Worm (Caenorhabditis elegans) whole organism, mixed stage, embryonic: ENCODE measurements around the gene C25D7.5.
A peak's percentile ranks its signal among the peaks of the same experiment; 100 is the strongest.

ENCODE experiments used
- M03D4.4 ChIP-seq: sonication (generic microtip); optimal IDR thresholded peaks from 2 replicates; lab custom pipeline; 2017; ENCODE audit warnings: mild to moderate bottlenecking, missing genetic modification characterization, missing compliant biosample characterization
- blmp-1 ChIP-seq: fragments of 150-350 bp; optimal IDR thresholded peaks from 2 replicates; lab custom pipeline; 2014; ENCODE audit warnings: missing biosample characterization, missing genetic modification characterization
- ceh-39 ChIP-seq: fragments of 150-350 bp; optimal IDR thresholded peaks from 2 replicates; lab custom pipeline; 2014; ENCODE audit warnings: missing biosample characterization, missing genetic modification characterization
- ceh-43 ChIP-seq: fragments of 200-800 bp; sonication (Bioruptor generic); optimal IDR thresholded peaks from 2 replicates; lab custom pipeline; 2018; ENCODE audit warnings: mild to moderate bottlenecking, missing genetic modification characterization, moderate library complexity, missing compliant biosample characterization
- ceh-83 ChIP-seq: fragments of 200-800 bp; sonication (Bioruptor generic); optimal IDR thresholded peaks from 2 replicates; lab custom pipeline; 2018; ENCODE audit warnings: mild to moderate bottlenecking, missing genetic modification characterization, missing compliant biosample characterization
- elt-1 ChIP-seq: sonication (generic microtip); optimal IDR thresholded peaks from 2 replicates; lab custom pipeline; 2017; ENCODE audit warnings: missing genetic modification characterization, mild to moderate bottlenecking, missing compliant biosample characterization, antibody characterized with exemption, moderate library complexity, borderline replicate concordance; ENCODE audit not compliant: insufficient read depth
- elt-3 ChIP-seq: fragments of 150-350 bp; optimal IDR thresholded peaks from 2 replicates; lab custom pipeline; 2014; ENCODE audit warnings: missing biosample characterization, missing genetic modification characterization
- ham-2 ChIP-seq: fragments of 200-800 bp; sonication (Bioruptor generic); optimal IDR thresholded peaks from 2 replicates; lab custom pipeline; 2018; ENCODE audit warnings: mild to moderate bottlenecking, missing genetic modification characterization, missing compliant biosample characterization
- lsy-2 ChIP-seq: fragments of 150-350 bp; optimal IDR thresholded peaks from 2 replicates; lab custom pipeline; 2014; ENCODE audit warnings: missing biosample characterization, missing genetic modification characterization
- mep-1 ChIP-seq: fragments of 150-350 bp; optimal IDR thresholded peaks from 2 replicates; lab custom pipeline; 2017; ENCODE audit warnings: missing biosample characterization, missing genetic modification reagents, missing genetic modification characterization, inconsistent platforms
- mls-2 ChIP-seq: sonication (generic microtip); optimal IDR thresholded peaks from 2 replicates; lab custom pipeline; 2016; ENCODE audit warnings: mild to moderate bottlenecking, missing genetic modification characterization, moderate library complexity, missing compliant biosample characterization
- nhr-12 ChIP-seq: fragments of 150-350 bp; optimal IDR thresholded peaks from 2 replicates; lab custom pipeline; 2014; ENCODE audit warnings: missing biosample characterization, missing genetic modification characterization
- nhr-2 ChIP-seq: fragments of 150-350 bp; optimal IDR thresholded peaks from 2 replicates; lab custom pipeline; 2014; ENCODE audit warnings: missing biosample characterization, missing genetic modification characterization
- sem-2 ChIP-seq: fragments of 200-800 bp; sonication (Bioruptor generic); optimal IDR thresholded peaks from 2 replicates; lab custom pipeline; 2018; ENCODE audit warnings: mild to moderate bottlenecking, missing genetic modification characterization, missing compliant biosample characterization
- sptf-1 ChIP-seq: sonication (generic microtip); optimal IDR thresholded peaks from 2 replicates; lab custom pipeline; 2017; ENCODE audit warnings: mild to moderate bottlenecking, missing genetic modification characterization, moderate library complexity, missing compliant biosample characterization
- unc-120 ChIP-seq: sonication (generic microtip); optimal IDR thresholded peaks from 2 replicates; lab custom pipeline; 2017; ENCODE audit warnings: missing genetic modification characterization, missing compliant biosample characterization; ENCODE audit not compliant: poor library complexity, severe bottlenecking
- unc-39 ChIP-seq: fragments of 150-350 bp; optimal IDR thresholded peaks from 2 replicates; lab custom pipeline; 2014; ENCODE audit warnings: missing biosample characterization, missing genetic modification characterization
- zip-8 ChIP-seq: fragments of 150-350 bp; optimal IDR thresholded peaks from 2 replicates; lab custom pipeline; 2014; ENCODE audit warnings: missing biosample characterization, missing genetic modification characterization
- ztf-11 ChIP-seq: fragments of 150-350 bp; optimal IDR thresholded peaks from 2 replicates; lab custom pipeline; 2014; ENCODE audit warnings: missing biosample characterization, missing genetic modification characterization

C25D7.5 gene

DNA sequence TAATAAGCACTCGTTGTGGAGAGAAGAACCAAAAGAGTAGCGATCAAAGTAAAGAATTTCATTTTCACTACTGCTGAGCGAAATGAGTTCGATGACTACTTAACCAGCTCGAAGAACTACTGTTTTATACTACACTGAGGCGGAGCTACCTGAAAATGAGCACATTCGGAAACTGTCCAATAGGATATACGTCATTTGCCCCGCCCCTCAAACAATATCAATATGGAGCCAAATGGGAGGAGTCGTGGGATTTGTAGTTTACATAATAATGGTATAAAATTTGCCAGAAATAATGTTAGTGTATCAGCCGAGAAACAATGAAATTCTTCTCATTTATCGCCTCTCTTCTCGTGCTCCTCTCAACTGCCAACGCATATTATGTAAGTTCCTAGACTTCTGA is 37.0 kb downstream of the C25D7.5 start, which contains the start of the genes C01G10.5 and C01G10.4:
C01G10.5 (minus strand) TSS at position 101 of the 400 bp plus-strand sequence.
C01G10.4 (plus strand) TSS at position 303 of the 400 bp plus-strand sequence.
- TF ChIP-seq nhr-2 (tag; lab: Kevin White, UChicago) (no peak), ceh-39 (tag; lab: Kevin White, UChicago) (no peak)

DNA sequence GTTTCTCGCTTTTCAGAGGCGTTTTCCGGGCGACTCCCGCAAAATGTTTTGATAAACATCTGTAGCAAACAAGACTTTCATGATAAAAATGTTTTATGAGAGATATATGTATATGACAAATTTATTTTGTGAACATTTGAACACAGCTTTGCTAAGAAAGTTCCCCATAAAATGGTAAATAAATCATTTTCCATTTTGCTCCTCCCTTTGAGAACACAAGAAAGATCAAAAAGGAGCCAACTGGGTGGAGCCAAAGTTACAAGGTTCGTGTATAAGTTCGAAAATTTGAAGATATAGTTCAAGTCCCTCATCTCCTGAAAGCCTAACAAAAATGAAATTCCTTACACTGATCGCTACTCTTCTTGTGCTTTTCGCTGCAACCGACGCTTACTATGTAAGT is 38.0 kb downstream of the C25D7.5 start, which contains the start of gene C01G10.17:
C01G10.17 (plus strand) TSS at position 301 of the 400 bp plus-strand sequence.
- no peak for TF ChIP-seq nhr-2 (tag; lab: Kevin White, UChicago)
- TF ChIP-seq M03D4.4 (tag; lab: Kevin White, UChicago), result no peak
- TF ChIP-seq elt-3 (tag; lab: Kevin White, UChicago), result no peak
- TF ChIP-seq mep-1 (tag; lab: Kevin White, UChicago), result no peak

DNA sequence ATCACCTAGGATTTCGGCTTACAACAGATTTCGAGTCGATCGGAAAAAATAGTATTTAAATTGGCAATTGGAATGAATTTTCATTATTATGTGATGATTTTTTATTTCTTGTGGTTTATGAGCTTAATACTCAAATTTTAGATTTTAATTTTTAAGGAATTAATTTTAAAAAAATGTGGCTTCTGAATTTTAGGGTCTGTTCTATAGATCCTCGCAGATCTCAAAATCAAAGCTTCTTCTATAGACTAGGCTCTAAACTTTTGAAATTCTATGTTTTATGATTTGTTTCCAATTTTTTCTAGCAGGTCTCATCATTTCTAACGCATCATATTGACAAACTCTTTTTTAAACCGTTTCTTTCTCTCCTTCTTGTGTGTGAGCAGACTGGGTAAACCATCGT is 40.2 kb downstream of the C25D7.5 start, which contains the start of gene txt-12:
txt-12 (plus strand) TSS at position 301 of the 400 bp plus-strand sequence.
- TF ChIP-seq ztf-11, result no peak
- no peak for TF ChIP-seq ceh-83 (GFP tag; lab: Kevin White, UChicago)
- TF ChIP-seq mls-2 (tag; lab: Kevin White, UChicago), result no peak
- TF ChIP-seq, all 35 proteins: peak for 0

DNA sequence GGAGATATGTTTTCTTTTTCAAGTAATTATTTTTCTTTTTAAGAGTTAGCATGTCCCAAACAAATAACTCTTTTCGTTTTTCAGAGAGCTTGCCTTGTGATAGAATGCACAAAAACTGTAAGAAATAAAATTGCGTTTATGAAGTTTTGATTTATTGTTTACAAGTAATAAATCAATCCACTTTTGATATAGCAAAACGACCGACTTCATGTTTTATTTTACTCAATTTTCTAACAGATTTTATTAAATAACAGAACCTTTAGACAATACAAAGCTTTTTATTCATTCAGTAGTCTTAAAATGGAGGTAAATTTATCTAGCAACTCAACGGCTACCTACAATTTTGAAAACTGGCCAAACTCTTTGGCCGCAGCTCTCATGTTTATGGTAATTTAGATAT is 42.3 kb downstream of the C25D7.5 start, which contains the start of gene srx-78:
srx-78 (plus strand) TSS at position 301 of the 400 bp plus-strand sequence.
- TF ChIP-seq lsy-2 (tag; lab: Kevin White, UChicago), result no peak
- no peak for TF ChIP-seq blmp-1 (tag; lab: Kevin White, UChicago)
- no peak for TF ChIP-seq mep-1 (tag; lab: Kevin White, UChicago)
- TF ChIP-seq unc-120, result no peak
- TF ChIP-seq zip-8 (tag; lab: Kevin White, UChicago), result no peak
- TF ChIP-seq nhr-12 (tag; lab: Kevin White, UChicago), result no peak
- TF ChIP-seq M03D4.4 (tag; lab: Kevin White, UChicago), result no peak
- no peak for TF ChIP-seq sptf-1 (tag; lab: Kevin White, UChicago)
- no peak for TF ChIP-seq ceh-43 (GFP tag; lab: Kevin White, UChicago)
- TF ChIP-seq ham-2 (GFP tag; lab: Kevin White, UChicago), result no peak
- TF ChIP-seq unc-39, result no peak

DNA sequence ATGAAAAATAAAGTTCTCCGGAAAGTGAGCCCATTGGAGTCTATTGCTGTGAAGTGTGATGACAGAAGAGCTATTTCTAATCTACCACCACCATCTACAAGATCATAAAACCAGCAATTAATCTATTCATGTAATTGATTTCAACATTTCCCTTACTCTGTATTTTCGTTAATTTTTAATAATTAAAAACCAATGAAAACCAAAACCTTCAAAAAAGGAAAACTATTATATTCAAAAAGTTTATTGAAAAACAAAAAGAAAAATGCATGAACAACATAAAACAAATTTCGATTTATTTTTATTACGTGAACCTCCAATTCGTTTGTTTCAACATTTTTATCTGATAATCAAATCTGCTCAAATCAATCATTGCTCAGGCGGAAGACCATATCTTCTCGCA is 47.0 kb downstream of the C25D7.5 start, which contains the start of gene C01G10.1:
C01G10.1 (plus strand) TSS at position 301 of the 400 bp plus-strand sequence.
- peak; percentile 7 for TF ChIP-seq elt-1 (tag; lab: Kevin White, UChicago)
- no peak for TF ChIP-seq sem-2 (GFP tag; lab: Kevin White, UChicago)
